Worm (Caenorhabditis elegans) whole organism, mixed stage, embryonic: Measurements from ENCODE around the gene ifas-1.

Experiments used
- nhr-237 ChIP-seq: fragments of 150-350 bp; optimal IDR thresholded peaks from 2 replicates; lab custom pipeline; 2014; ENCODE audit warnings: missing biosample characterization, missing genetic modification characterization
- snpc-4 ChIP-seq: fragments of 150-350 bp; optimal IDR thresholded peaks from 2 replicates; lab custom pipeline; 2014; ENCODE audit warnings: missing biosample characterization, missing genetic modification characterization

DNA sequence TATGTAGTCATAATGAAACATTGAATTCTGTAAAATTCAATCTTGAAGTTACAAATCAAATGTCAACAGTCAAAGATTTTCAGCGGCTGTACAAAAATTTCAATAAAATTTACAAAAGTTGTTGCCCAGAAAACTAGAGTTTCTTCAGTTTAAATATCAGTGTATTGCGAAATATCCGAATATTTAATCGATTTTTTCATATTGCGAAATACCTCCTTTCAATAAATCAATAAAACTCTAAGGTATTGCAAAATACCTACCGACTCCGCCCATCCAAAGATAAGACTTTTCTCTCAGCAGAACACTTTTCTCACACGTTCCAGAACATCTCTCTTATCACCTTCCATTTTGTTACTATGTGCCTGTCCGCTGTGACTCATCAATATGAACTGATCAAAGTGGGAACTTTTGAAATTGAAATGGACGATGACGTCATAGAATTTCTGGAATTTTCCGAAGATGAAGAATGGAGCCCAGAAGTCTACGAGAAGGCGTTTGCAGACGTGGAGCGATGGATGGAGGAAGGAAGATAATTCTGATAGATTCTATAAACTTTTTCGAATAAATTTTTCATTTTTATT lies 3.9 kb downstream of the ifas-1 start:
- TF ChIP-seq snpc-4 (tag; lab: Kevin White, UChicago): no peak
- TF ChIP-seq nhr-237 (tag; lab: Kevin White, UChicago): no peak
